Fruit fly (Drosophila melanogaster): ENCODE data around the gene CG10803.

- TF ChIP-seq CTCF (optimal IDR thresholded peaks at IDR 0.05) (no peak), CG8478 (optimal IDR thresholded peaks at IDR 0.05) (no peak)
Observed at dm6 chrX:3444800-3445199, 40.6 kb upstream of the CG10803 start.

All from S2 (cell line).